Fruit fly (Drosophila melanogaster) whole organism, embryonic: ENCODE data around the gene CG1575.

Source experiments
- Aef1 ChIP-seq: fragments of 200-800 bp; sonication (Bioruptor generic); IDR thresholded peaks from 3 replicates; pipeline ENCODE4 v1.3.6; 2022; ENCODE audit warnings: missing biosample characterization, missing genetic modification characterization
- CG10267 ChIP-seq: fragments of 200-800 bp; sonication (Bioruptor generic); optimal IDR thresholded peaks from 2 replicates; lab custom pipeline; 2018; ENCODE audit warnings: missing biosample characterization, mild to moderate bottlenecking, missing genetic modification characterization, moderate library complexity
- CG10274 ChIP-seq: fragments of 200-800 bp; sonication (Bioruptor generic); optimal IDR thresholded peaks from 3 replicates; lab custom pipeline; 2017; ENCODE audit warnings: missing biosample characterization, mild to moderate bottlenecking, missing genetic modification characterization
- CG10979 ChIP-seq: fragments of 200-800 bp; sonication (Bioruptor generic); optimal IDR thresholded peaks from 2 replicates; lab custom pipeline; 2018; ENCODE audit warnings: missing biosample characterization, mild to moderate bottlenecking, missing genetic modification characterization, moderate library complexity
- CG13123 ChIP-seq: fragments of 200-800 bp; sonication (Bioruptor generic); optimal IDR thresholded peaks from 2 replicates; lab custom pipeline; 2016; ENCODE audit warnings: missing biosample characterization, missing genetic modification characterization
- CG13424 ChIP-seq: fragments of 200-800 bp; sonication (Bioruptor generic); optimal IDR thresholded peaks from 2 replicates; lab custom pipeline; 2019; ENCODE audit warnings: missing biosample characterization, mild to moderate bottlenecking, missing genetic modification characterization, moderate library complexity
- CG13624 ChIP-seq: fragments of 200-800 bp; sonication (Bioruptor generic); optimal IDR thresholded peaks from 2 replicates; lab custom pipeline; 2016; ENCODE audit warnings: missing biosample characterization, missing genetic modification characterization
- CG15601 ChIP-seq: fragments of 200-800 bp; sonication (Bioruptor generic); optimal IDR thresholded peaks from 3 replicates; lab custom pipeline; 2019; ENCODE audit warnings: missing biosample characterization, mild to moderate bottlenecking, missing genetic modification characterization, moderate library complexity
- CG16863 ChIP-seq: fragments of 200-800 bp; sonication (Bioruptor generic); optimal IDR thresholded peaks from 3 replicates; lab custom pipeline; 2016; ENCODE audit warnings: missing biosample characterization, missing genetic modification characterization
- CG17359 ChIP-seq: fragments of 200-800 bp; sonication (Bioruptor generic); optimal IDR thresholded peaks from 3 replicates; lab custom pipeline; 2018; ENCODE audit warnings: missing biosample characterization, mild to moderate bottlenecking, missing genetic modification characterization, moderate library complexity
- CG17802 ChIP-seq: fragments of 200-800 bp; sonication (Bioruptor generic); optimal IDR thresholded peaks from 2 replicates; lab custom pipeline; 2018; ENCODE audit warnings: missing biosample characterization, mild to moderate bottlenecking, missing genetic modification characterization, moderate library complexity
- CG18011 ChIP-seq: fragments of 200-800 bp; sonication (Bioruptor generic); optimal IDR thresholded peaks from 2 replicates; lab custom pipeline; 2017; ENCODE audit warnings: missing biosample characterization, missing genetic modification characterization, mild to moderate bottlenecking, moderate library complexity, missing genotype
- CG1832 ChIP-seq: fragments of 200-800 bp; sonication (Bioruptor generic); optimal IDR thresholded peaks from 2 replicates; lab custom pipeline; 2017; ENCODE audit warnings: missing biosample characterization, mild to moderate bottlenecking, missing genetic modification characterization, inconsistent platforms
- CG3163 ChIP-seq: fragments of 200-800 bp; sonication (Bioruptor generic); optimal IDR thresholded peaks from 3 replicates; lab custom pipeline; 2016; ENCODE audit warnings: missing biosample characterization, missing genetic modification characterization
- CG3995 ChIP-seq: fragments of 200-800 bp; sonication (Bioruptor generic); optimal IDR thresholded peaks from 3 replicates; lab custom pipeline; 2016; ENCODE audit warnings: missing biosample characterization, missing genetic modification characterization
- CG6254 ChIP-seq: fragments of 200-800 bp; sonication (Bioruptor generic); optimal IDR thresholded peaks from 3 replicates; lab custom pipeline; 2017; ENCODE audit warnings: mild to moderate bottlenecking, missing biosample characterization, missing genetic modification reagents, missing genetic modification characterization
- CG6683 ChIP-seq: fragments of 200-800 bp; sonication (Bioruptor generic); optimal IDR thresholded peaks from 2 replicates; lab custom pipeline; 2017; ENCODE audit warnings: missing biosample characterization, mild to moderate bottlenecking, missing genetic modification characterization, missing genetic modification reagents
- CG6689 ChIP-seq: fragments of 200-800 bp; sonication (Bioruptor generic); IDR thresholded peaks from 2 replicates; pipeline ENCODE4 v1.3.6; 2022; ENCODE audit warnings: missing biosample characterization, missing genetic modification characterization
- ERR ChIP-seq: fragments of 200-800 bp; sonication (Bioruptor generic); optimal IDR thresholded peaks from 2 replicates; lab custom pipeline; 2016; ENCODE audit warnings: missing biosample characterization, missing genetic modification characterization
- Elba2 ChIP-seq: fragments of 200-800 bp; sonication (Bioruptor generic); optimal IDR thresholded peaks from 3 replicates; lab custom pipeline; 2016; ENCODE audit warnings: missing biosample characterization, missing genetic modification characterization
- Fer2 ChIP-seq: fragments of 200-800 bp; sonication (Bioruptor generic); optimal IDR thresholded peaks from 2 replicates; lab custom pipeline; 2018; ENCODE audit warnings: missing biosample characterization, mild to moderate bottlenecking, missing genetic modification characterization, moderate library complexity
- Hand ChIP-seq: fragments of 200-800 bp; sonication (Bioruptor generic); optimal IDR thresholded peaks from 2 replicates; lab custom pipeline; 2017; ENCODE audit warnings: mild to moderate bottlenecking, missing biosample characterization, missing genetic modification reagents, missing genetic modification characterization
- Hmx ChIP-seq: fragments of 200-800 bp; sonication (Bioruptor generic); optimal IDR thresholded peaks from 2 replicates; lab custom pipeline; 2016; ENCODE audit warnings: missing biosample characterization, missing genetic modification characterization
- Hr78 ChIP-seq, 2 experiments: fragments of 200-800 bp in 1 of 2; fragments of >200 bp in 1 of 2; sonication (Bioruptor generic) in 1 of 2; optimal IDR thresholded peaks; 2 replicates each; lab custom pipeline; 2017 to 2019; ENCODE audit warnings: missing biosample characterization in 2 of 2, missing genetic modification characterization in 2 of 2, mild to moderate bottlenecking in 1 of 2, moderate library complexity in 1 of 2
- Mad ChIP-seq: fragments of 200-800 bp; sonication (Bioruptor generic); optimal IDR thresholded peaks from 2 replicates; lab custom pipeline; 2016; ENCODE audit warnings: missing biosample characterization, missing genetic modification characterization
- NFAT ChIP-seq: fragments of 200-800 bp; sonication (Bioruptor generic); IDR thresholded peaks from 2 replicates; pipeline ENCODE4 v1.3.6; 2022; ENCODE audit warnings: missing biosample characterization, missing genetic modification characterization
- Oaz ChIP-seq: fragments of 200-800 bp; sonication (Bioruptor generic); IDR thresholded peaks from 2 replicates; pipeline ENCODE4 v1.3.6; 2022; ENCODE audit warnings: missing biosample characterization, missing genetic modification characterization
- Oli ChIP-seq: fragments of 200-800 bp; sonication (Bioruptor generic); optimal IDR thresholded peaks from 2 replicates; lab custom pipeline; 2018; ENCODE audit warnings: missing biosample characterization, mild to moderate bottlenecking, missing genetic modification characterization, moderate library complexity
- Opbp ChIP-seq: fragments of 200-800 bp; sonication (Bioruptor generic); IDR thresholded peaks from 3 replicates; pipeline ENCODE4 v1.3.6; 2022; ENCODE audit warnings: missing biosample characterization, missing genetic modification characterization; ENCODE audit not compliant: partially characterized antibody
- ac ChIP-seq: fragments of 200-800 bp; sonication (Bioruptor generic); optimal IDR thresholded peaks from 3 replicates; lab custom pipeline; 2017; ENCODE audit warnings: missing biosample characterization, mild to moderate bottlenecking, missing genetic modification characterization
- br ChIP-seq: fragments of >200 bp; optimal IDR thresholded peaks from 2 replicates; lab custom pipeline; 2017
- btn ChIP-seq: fragments of 200-800 bp; sonication (Bioruptor generic); optimal IDR thresholded peaks from 2 replicates; lab custom pipeline; 2016; ENCODE audit warnings: missing biosample characterization, missing genetic modification characterization
- dmrt11E ChIP-seq: fragments of 200-800 bp; sonication (Bioruptor generic); optimal IDR thresholded peaks from 3 replicates; lab custom pipeline; 2018; ENCODE audit warnings: missing biosample characterization, mild to moderate bottlenecking, missing genetic modification characterization, moderate library complexity
- dmrt99B ChIP-seq: fragments of 200-800 bp; sonication (Bioruptor generic); optimal IDR thresholded peaks from 2 replicates; lab custom pipeline; 2018; ENCODE audit warnings: missing biosample characterization, mild to moderate bottlenecking, missing genetic modification characterization, moderate library complexity
- gro ChIP-seq: fragments of 200-800 bp; sonication (Bioruptor generic); optimal IDR thresholded peaks from 2 replicates; lab custom pipeline; 2016; ENCODE audit warnings: missing biosample characterization, missing genetic modification characterization
- gsb ChIP-seq: fragments of 200-800 bp; sonication (Bioruptor generic); IDR thresholded peaks from 2 replicates; pipeline ENCODE4 v1.3.6; 2022; ENCODE audit warnings: missing biosample characterization, missing genetic modification characterization
- gt ChIP-seq: fragments of 200-800 bp; sonication (Bioruptor generic); IDR thresholded peaks from 2 replicates; pipeline ENCODE4 v1.3.6; 2022; ENCODE audit warnings: missing biosample characterization, missing genetic modification characterization
- hkb ChIP-seq, 2 experiments: fragments of 200-800 bp in 1 of 2; fragments of >200 bp in 1 of 2; sonication (Bioruptor generic) in 1 of 2; IDR thresholded peaks in 1 of 2; optimal IDR thresholded peaks in 1 of 2; 2 replicates each; pipeline versions ENCODE4 v1.3.6 to Lab custom; 2017 to 2022; ENCODE audit warnings: missing biosample characterization in 1 of 2, missing genetic modification characterization in 1 of 2
- hth ChIP-seq: fragments of >200 bp; optimal IDR thresholded peaks from 2 replicates; lab custom pipeline; 2017; ENCODE audit warnings: inconsistent platforms
- jigr1 ChIP-seq: fragments of 200-800 bp; sonication (Bioruptor generic); IDR thresholded peaks from 3 replicates; pipeline ENCODE4 v1.3.6; 2022; ENCODE audit warnings: missing biosample characterization, missing genetic modification characterization
- lmd ChIP-seq: fragments of 200-800 bp; sonication (Bioruptor generic); IDR thresholded peaks from 2 replicates; pipeline ENCODE4 v1.3.6; 2022; ENCODE audit warnings: missing biosample characterization, missing genetic modification characterization
- lola ChIP-seq, 3 experiments: fragments of >200 bp in 2 of 3; fragments of 200-800 bp in 1 of 3; sonication (Bioruptor generic) in 1 of 3; optimal IDR thresholded peaks; 2 replicates each; lab custom pipeline; 2017 to 2019; ENCODE audit warnings: missing biosample characterization in 3 of 3, missing genetic modification characterization in 3 of 3, mild to moderate bottlenecking in 1 of 3, moderate library complexity in 1 of 3
- mam ChIP-seq: fragments of 200-800 bp; sonication (Bioruptor generic); optimal IDR thresholded peaks from 3 replicates; lab custom pipeline; 2016; ENCODE audit warnings: missing biosample characterization, missing genetic modification characterization
- nom ChIP-seq: fragments of 200-800 bp; sonication (Bioruptor generic); optimal IDR thresholded peaks from 2 replicates; lab custom pipeline; 2017; ENCODE audit warnings: missing biosample characterization, missing genetic modification characterization, mild to moderate bottlenecking, moderate library complexity, missing genetic modification reagents
- oc ChIP-seq: fragments of 200-800 bp; sonication (Bioruptor generic); optimal IDR thresholded peaks from 2 replicates; lab custom pipeline; 2018; ENCODE audit warnings: missing biosample characterization, mild to moderate bottlenecking, missing genetic modification characterization, moderate library complexity
- pfk ChIP-seq: fragments of 200-800 bp; sonication (Bioruptor generic); optimal IDR thresholded peaks from 2 replicates; lab custom pipeline; 2018; ENCODE audit warnings: missing biosample characterization, mild to moderate bottlenecking, missing genetic modification characterization, moderate library complexity
- sens-2 ChIP-seq: fragments of 200-800 bp; sonication (Bioruptor generic); IDR thresholded peaks from 2 replicates; pipeline ENCODE4 v1.3.6; 2022; ENCODE audit warnings: missing biosample characterization, missing genetic modification characterization
- tgo ChIP-seq: fragments of 200-800 bp; sonication (Bioruptor generic); IDR thresholded peaks from 3 replicates; pipeline ENCODE4 v1.3.6; 2022; ENCODE audit warnings: missing biosample characterization, missing genetic modification characterization
- tin ChIP-seq: fragments of 200-800 bp; sonication (Bioruptor generic); optimal IDR thresholded peaks from 3 replicates; lab custom pipeline; 2016; ENCODE audit warnings: missing biosample characterization, missing genetic modification characterization
- toy ChIP-seq: fragments of 200-800 bp; sonication (Bioruptor generic); IDR thresholded peaks from 2 replicates; pipeline ENCODE4 v1.3.6; 2022; ENCODE audit warnings: missing biosample characterization, missing genetic modification characterization
- wek ChIP-seq: fragments of 200-800 bp; sonication (Bioruptor generic); optimal IDR thresholded peaks from 3 replicates; lab custom pipeline; 2018; ENCODE audit warnings: missing biosample characterization, mild to moderate bottlenecking, missing genetic modification characterization, moderate library complexity
- yki ChIP-seq: fragments of >200 bp; optimal IDR thresholded peaks from 3 replicates; lab custom pipeline; 2018

CG1575 gene

dm6 chrX:8122834-8123233 is 6.0 kb downstream of the CG1575 start (continued):
- TF ChIP-seq CG13624 (GFP tag; lab: Kevin White, UChicago) (no peak), Hand (no peak), yki (no peak), ERR (GFP tag; lab: Kevin White, UChicago) (no peak), lola (GFP tag; optimal IDR thresholded peaks at IDR 0.05; lab: Kevin White, UChicago) (peak in 1 of 3 experiments; percentile 57), CG10267 (tag; lab: Kevin White, UChicago) (peak; percentile 21), pfk (no peak), hkb (optimal IDR thresholded peaks at IDR 0.05; lab: Kevin White, UChicago) (no peak), hkb (GFP tag; IDR thresholded peaks at IDR 0.05; lab: Robert Waterston, UW) (no peak), gt (GFP tag; lab: Robert Waterston, UW) (no peak), hth (no peak), mam (no peak), CG17359 (tag; lab: Kevin White, UChicago) (no peak), CG3995 (GFP tag; lab: Kevin White, UChicago) (no peak), gsb (GFP tag; lab: Robert Waterston, UW) (no peak), wek (no peak), CG6689 (no peak), btn (no peak), CG15601 (tag; lab: Kevin White, UChicago) (no peak), br (lab: Kevin White, UChicago) (no peak), CG1832 (GFP tag; lab: Kevin White, UChicago) (no peak), Oaz (GFP tag; lab: Robert Waterston, UW) (no peak), CG10274 (GFP tag; lab: Kevin White, UChicago) (no peak), CG17802 (tag; lab: Kevin White, UChicago) (no peak), dmrt11E (tag; lab: Kevin White, UChicago) (peak; percentile 31), jigr1 (no peak), sens-2 (no peak), Hmx (GFP tag; lab: Kevin White, UChicago) (no peak), CG13424 (tag; lab: Kevin White, UChicago) (no peak), dmrt99B (tag; lab: Kevin White, UChicago) (peak; percentile 26), tin (GFP tag; lab: Kevin White, UChicago) (no peak), Fer2 (no peak), Oli (tag; lab: Kevin White, UChicago) (peak; percentile 27), CG16863 (GFP tag; lab: Kevin White, UChicago) (peak; percentile 5), ac (GFP tag; lab: Kevin White, UChicago) (no peak), lmd (GFP tag; lab: Robert Waterston, UW) (no peak), gro (GFP tag; lab: Kevin White, UChicago) (no peak), Hr78 (GFP tag; optimal IDR thresholded peaks at IDR 0.05; lab: Kevin White, UChicago) (no peak), nom (GFP tag; lab: Kevin White, UChicago) (no peak), Opbp (GFP tag; lab: Robert Waterston, UW) (no peak), toy (GFP tag; lab: Robert Waterston, UW) (no peak), CG18011 (GFP tag; lab: Kevin White, UChicago) (no peak), CG3163 (no peak), Elba2 (GFP tag; lab: Kevin White, UChicago) (no peak), tgo (no peak), NFAT (no peak), oc (no peak), CG6254 (peak; percentile 22), Aef1 (GFP tag; lab: Robert Waterston, UW) (no peak), CG6683 (no peak), Mad (GFP tag; lab: Kevin White, UChicago) (no peak), CG13123 (GFP tag; lab: Kevin White, UChicago) (no peak), CG10979 (tag; lab: Kevin White, UChicago) (peak; percentile 54)
